Worm (Caenorhabditis elegans) whole organism, L1 larva: ENCODE results near the gene K08B5.2.

Experiments
- C34B4.2 ChIP-seq: sonication (generic microtip); optimal IDR thresholded peaks from 2 replicates; lab custom pipeline; 2017; ENCODE audit warnings: mild to moderate bottlenecking, missing genetic modification characterization, missing compliant biosample characterization
- F16B12.6 ChIP-seq: fragments of 150-350 bp; optimal IDR thresholded peaks from 2 replicates; lab custom pipeline; 2014; ENCODE audit warnings: missing biosample characterization, missing genetic modification characterization
- Y116A8C.19 ChIP-seq: sonication (generic microtip); optimal IDR thresholded peaks from 2 replicates; lab custom pipeline; 2016; ENCODE audit warnings: missing compliant biosample characterization, missing genetic modification characterization, borderline replicate concordance
- alr-1 ChIP-seq: fragments of 200-800 bp; sonication (Bioruptor generic); optimal IDR thresholded peaks from 2 replicates; lab custom pipeline; 2018; ENCODE audit warnings: borderline replicate concordance, mild to moderate bottlenecking, missing genetic modification characterization, missing compliant biosample characterization
- blmp-1 ChIP-seq: fragments of 150-350 bp; optimal IDR thresholded peaks from 2 replicates; lab custom pipeline; 2014; ENCODE audit warnings: missing biosample characterization, missing genetic modification characterization
- ceh-8 ChIP-seq: fragments of 200-800 bp; sonication (Bioruptor generic); optimal IDR thresholded peaks from 2 replicates; lab custom pipeline; 2018; ENCODE audit warnings: mild to moderate bottlenecking, missing genetic modification characterization, moderate library complexity, missing compliant biosample characterization
- ceh-88 ChIP-seq: fragments of 200-800 bp; sonication (Bioruptor generic); IDR thresholded peaks from 2 replicates; pipeline ENCODE4 v1.3.6; 2022; ENCODE audit warnings: missing genetic modification characterization, missing compliant biosample characterization
- dpl-1 ChIP-seq, 3 experiments: fragments of 150-350 bp in 2 of 3; sonication (generic microtip) in 1 of 3; optimal IDR thresholded peaks; 2 replicates each; lab custom pipeline; 2014 to 2017; ENCODE audit warnings: missing biosample characterization in 3 of 3, missing genetic modification characterization in 3 of 3, missing genetic modification reagents in 3 of 3
- efl-1 ChIP-seq, 4 experiments: fragments of 150-350 bp; optimal IDR thresholded peaks in 3 of 4; peaks in 1 of 4; 1 replicate in 1 of 4; 2 replicates in 3 of 4; lab custom pipeline; 2014; ENCODE audit warnings: missing biosample characterization in 2 of 4, missing genetic modification characterization in 2 of 4, missing genetic modification reagents in 2 of 4
- efl-3 ChIP-seq: fragments of 200-800 bp; sonication (Bioruptor generic); optimal IDR thresholded peaks from 2 replicates; lab custom pipeline; 2018; ENCODE audit warnings: mild to moderate bottlenecking, missing genetic modification characterization, missing compliant biosample characterization
- egl-27 ChIP-seq, 2 experiments: fragments of 150-350 bp in 1 of 2; sonication (generic microtip); optimal IDR thresholded peaks; 3 replicates each; lab custom pipeline; 2017 to 2018; ENCODE audit warnings: missing biosample characterization in 2 of 2, missing genetic modification characterization in 2 of 2, missing genetic modification reagents in 2 of 2
- elt-2 ChIP-seq: sonication (generic microtip); optimal IDR thresholded peaks from 2 replicates; lab custom pipeline; 2016; ENCODE audit warnings: missing genetic modification characterization, mild to moderate bottlenecking, inconsistent platforms, missing compliant biosample characterization, missing genetic modification reagents
- ets-5 ChIP-seq: fragments of 200-800 bp; sonication (Bioruptor generic); IDR thresholded peaks from 2 replicates; pipeline ENCODE4 v1.3.6; 2022; ENCODE audit warnings: missing genetic modification characterization, missing compliant biosample characterization
- fkh-10 ChIP-seq: sonication (generic microtip); optimal IDR thresholded peaks from 2 replicates; lab custom pipeline; 2017; ENCODE audit warnings: missing biosample characterization, missing genetic modification reagents, missing genetic modification characterization
- fkh-4 ChIP-seq: sonication (generic microtip); optimal IDR thresholded peaks from 2 replicates; lab custom pipeline; 2016; ENCODE audit warnings: missing compliant biosample characterization, missing genetic modification characterization, borderline replicate concordance
- fos-1 ChIP-seq: fragments of 150-350 bp; optimal IDR thresholded peaks from 2 replicates; lab custom pipeline; 2014; ENCODE audit warnings: missing biosample characterization, missing genetic modification characterization
- grh-1 ChIP-seq: fragments of 200-800 bp; sonication (Bioruptor generic); IDR thresholded peaks from 2 replicates; pipeline ENCODE4 v1.3.6; 2022; ENCODE audit warnings: missing genetic modification reagents, missing genetic modification characterization, missing compliant biosample characterization
- hlh-4 ChIP-seq: sonication (generic microtip); optimal IDR thresholded peaks from 2 replicates; lab custom pipeline; 2016; ENCODE audit warnings: mild to moderate bottlenecking, missing genetic modification characterization, missing compliant biosample characterization
- hpl-2 ChIP-seq: fragments of 150-350 bp; optimal IDR thresholded peaks from 2 replicates; lab custom pipeline; 2014; ENCODE audit warnings: missing biosample characterization, missing genetic modification reagents, missing genetic modification characterization
- irx-1 ChIP-seq: sonication (generic microtip); optimal IDR thresholded peaks from 2 replicates; lab custom pipeline; 2016; ENCODE audit warnings: missing genetic modification characterization, missing compliant biosample characterization
- lin-14 ChIP-seq: fragments of 200-800 bp; sonication (Bioruptor generic); optimal IDR thresholded peaks from 2 replicates; lab custom pipeline; 2018; ENCODE audit warnings: mild to moderate bottlenecking, missing genetic modification characterization, moderate library complexity, missing compliant biosample characterization
- lin-35 ChIP-seq, 2 experiments: fragments of 150-350 bp; optimal IDR thresholded peaks; 2 replicates each; lab custom pipeline; 2014; ENCODE audit warnings: missing biosample characterization in 2 of 2, missing genetic modification characterization in 2 of 2, missing genetic modification reagents in 2 of 2
- mep-1 ChIP-seq: fragments of 150-350 bp; optimal IDR thresholded peaks from 2 replicates; lab custom pipeline; 2014; ENCODE audit warnings: missing biosample characterization, missing genetic modification characterization
- nhr-11 ChIP-seq: fragments of 150-350 bp; optimal IDR thresholded peaks from 2 replicates; lab custom pipeline; 2014; ENCODE audit warnings: missing biosample characterization, missing genetic modification characterization
- nhr-20 ChIP-seq: sonication (generic microtip); optimal IDR thresholded peaks from 2 replicates; lab custom pipeline; 2016; ENCODE audit warnings: mild to moderate bottlenecking, missing genetic modification characterization, missing compliant biosample characterization
- nhr-47 ChIP-seq: sonication (generic microtip); optimal IDR thresholded peaks from 2 replicates; lab custom pipeline; 2016; ENCODE audit warnings: mild to moderate bottlenecking, missing genetic modification characterization, moderate library complexity, missing compliant biosample characterization
- sup-37 ChIP-seq: fragments of 200-800 bp; sonication (Bioruptor generic); optimal IDR thresholded peaks from 2 replicates; lab custom pipeline; 2018; ENCODE audit warnings: mild to moderate bottlenecking, missing genetic modification characterization, missing compliant biosample characterization
- tbx-2 ChIP-seq: sonication (generic microtip); optimal IDR thresholded peaks from 2 replicates; lab custom pipeline; 2016; ENCODE audit warnings: missing genetic modification characterization, missing compliant biosample characterization
- tlp-1 ChIP-seq: fragments of 150-350 bp; optimal IDR thresholded peaks from 2 replicates; lab custom pipeline; 2014; ENCODE audit warnings: missing biosample characterization, missing genetic modification characterization
- unc-130 ChIP-seq: fragments of 150-350 bp; optimal IDR thresholded peaks from 2 replicates; lab custom pipeline; 2017; ENCODE audit warnings: missing biosample characterization, missing genetic modification characterization, inconsistent platforms
- unc-86 ChIP-seq: sonication (generic microtip); optimal IDR thresholded peaks from 2 replicates; lab custom pipeline; 2016; ENCODE audit warnings: missing genetic modification characterization, missing compliant biosample characterization
- unc-98 ChIP-seq: fragments of 200-800 bp; sonication (Bioruptor generic); IDR thresholded peaks from 2 replicates; pipeline ENCODE4 v1.3.6; 2022; ENCODE audit warnings: missing genetic modification characterization, missing compliant biosample characterization
- zag-1 ChIP-seq: fragments of 150-350 bp; optimal IDR thresholded peaks from 2 replicates; lab custom pipeline; 2014; ENCODE audit warnings: missing biosample characterization, missing genetic modification characterization
- ztf-4 ChIP-seq: fragments of 150-350 bp; optimal IDR thresholded peaks from 2 replicates; lab custom pipeline; 2014; ENCODE audit warnings: missing biosample characterization, missing genetic modification characterization

K08B5.2 gene

DNA sequence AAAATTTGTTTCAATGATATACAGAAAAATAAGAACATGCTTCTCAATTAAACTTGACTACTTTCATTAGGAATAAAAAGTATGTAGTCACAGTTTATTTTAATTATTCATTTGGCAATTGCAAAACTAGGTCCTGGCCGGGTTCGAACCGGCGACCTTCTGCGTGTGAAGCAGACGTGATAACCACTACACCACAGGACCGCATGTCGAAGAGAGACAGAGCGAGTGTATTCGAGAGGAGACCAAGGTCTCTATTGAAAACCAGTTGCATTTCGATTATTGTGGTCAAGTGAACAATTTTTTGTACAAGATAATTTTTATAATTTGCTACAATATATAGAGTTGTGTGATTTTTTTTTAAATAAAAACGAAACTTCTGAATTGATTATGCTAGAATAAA is 37.1 kb upstream of the K08B5.2 start (continued):
- TF ChIP-seq ztf-4 (tag; lab: Kevin White, UChicago) (no peak), ceh-8 (no peak), Y116A8C.19 (no peak), dpl-1 (GFP tag; optimal IDR thresholded peaks at IDR 0.05; lab: Kevin White, UChicago) (peak in 2 of 3 experiments; percentile 7 to 21)

DNA sequence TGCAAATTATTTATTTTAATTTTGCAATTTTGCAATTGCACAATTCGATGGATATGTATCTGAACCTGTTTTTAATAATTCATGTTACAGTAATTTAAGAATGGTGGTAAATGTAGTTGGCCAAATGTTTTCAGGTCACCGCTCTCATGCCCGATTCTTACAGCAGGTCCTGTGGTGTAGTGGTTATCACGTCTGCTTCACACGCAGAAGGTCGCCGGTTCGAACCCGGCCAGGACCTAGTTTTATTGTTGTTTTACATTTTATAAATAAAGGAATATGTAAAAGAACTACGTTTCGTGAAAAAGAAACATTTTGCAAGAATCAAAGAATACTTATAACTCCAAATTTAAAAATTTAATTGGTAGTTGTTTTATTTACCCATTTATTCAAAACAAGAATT is 36.5 kb upstream of the K08B5.2 start:
- TF ChIP-seq efl-1 (optimal IDR thresholded peaks at IDR 0.05; lab: Kevin White, UChicago) = no peak
- no peak for TF ChIP-seq efl-1 (GFP tag; optimal IDR thresholded peaks at IDR 0.05 in 1 of 2; lab: Kevin White, UChicago)
- no peak for TF ChIP-seq lin-35 (GFP tag; optimal IDR thresholded peaks at IDR 0.05; lab: Kevin White, UChicago)
- no peak for TF ChIP-seq blmp-1 (tag; lab: Kevin White, UChicago)
- no peak for TF ChIP-seq egl-27 (tag; optimal IDR thresholded peaks at IDR 0.05; lab: Kevin White, UChicago)
- TF ChIP-seq tlp-1 (tag; lab: Kevin White, UChicago) = no peak
- no peak for TF ChIP-seq efl-3 (GFP tag; lab: Kevin White, UChicago)
- no peak for TF ChIP-seq nhr-11 (tag; lab: Kevin White, UChicago)
- TF ChIP-seq hlh-4 (tag; lab: Kevin White, UChicago) = no peak
- TF ChIP-seq unc-86 (tag; lab: Kevin White, UChicago) = no peak
- no peak for TF ChIP-seq ets-5 (GFP tag; lab: Robert Waterston, UW)

DNA sequence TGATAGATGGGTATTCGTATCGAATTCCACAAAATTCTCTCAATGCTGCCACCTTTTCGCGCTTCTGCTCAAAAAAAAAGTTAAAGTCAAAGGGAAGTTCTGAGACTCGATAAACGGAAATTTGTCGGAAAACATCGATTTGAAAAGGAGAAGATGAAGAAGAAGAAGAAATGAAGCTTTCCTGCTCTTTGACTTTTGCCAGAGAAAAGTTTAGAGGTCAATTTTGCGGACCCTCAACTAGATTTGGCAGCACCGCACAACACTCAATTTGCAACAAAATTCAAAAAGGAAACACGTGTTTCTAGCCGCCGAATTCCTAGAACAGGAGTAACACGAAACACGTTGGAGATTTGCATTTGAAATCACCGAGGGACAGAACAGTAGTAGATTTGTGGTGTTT is 34.4 kb upstream of the K08B5.2 start:
- TF ChIP-seq ceh-88 (GFP tag; lab: Robert Waterston, UW) = no peak
- TF ChIP-seq nhr-47 = no peak
- peak; percentile 1 for TF ChIP-seq lin-14 (GFP tag; lab: Kevin White, UChicago)
- TF ChIP-seq blmp-1 (tag; lab: Kevin White, UChicago) = no peak
- peak; percentile 97 for TF ChIP-seq fkh-10
- TF ChIP-seq fos-1 (tag; lab: Kevin White, UChicago) = no peak
- no peak for TF ChIP-seq elt-2 (tag; lab: Kevin White, UChicago)
- TF ChIP-seq hlh-4 (tag; lab: Kevin White, UChicago) = no peak
- TF ChIP-seq sup-37 (GFP tag; lab: Kevin White, UChicago) = no peak
- TF ChIP-seq hpl-2 (GFP tag; lab: Kevin White, UChicago) = no peak
- TF ChIP-seq unc-130 (tag; lab: Kevin White, UChicago) = no peak
- no peak for TF ChIP-seq zag-1 (tag; lab: Kevin White, UChicago)
- TF ChIP-seq alr-1 (tag; lab: Kevin White, UChicago) = no peak
- TF ChIP-seq, all 84 proteins: peak for 2

ce11 chrX:16579303-16579795 is 25.7 kb upstream of the K08B5.2 start, which contains the start of gene ser-1:
Gene ser-1, plus strand, starts transcription at chrX:16579745.
- TF ChIP-seq lin-14 (GFP tag; lab: Kevin White, UChicago) (peak; percentile 6), efl-1 (optimal IDR thresholded peaks at IDR 0.05; lab: Kevin White, UChicago) (no peak), efl-1 (GFP tag; optimal IDR thresholded peaks at IDR 0.05 in 1 of 2; lab: Kevin White, UChicago) (no peak)

DNA sequence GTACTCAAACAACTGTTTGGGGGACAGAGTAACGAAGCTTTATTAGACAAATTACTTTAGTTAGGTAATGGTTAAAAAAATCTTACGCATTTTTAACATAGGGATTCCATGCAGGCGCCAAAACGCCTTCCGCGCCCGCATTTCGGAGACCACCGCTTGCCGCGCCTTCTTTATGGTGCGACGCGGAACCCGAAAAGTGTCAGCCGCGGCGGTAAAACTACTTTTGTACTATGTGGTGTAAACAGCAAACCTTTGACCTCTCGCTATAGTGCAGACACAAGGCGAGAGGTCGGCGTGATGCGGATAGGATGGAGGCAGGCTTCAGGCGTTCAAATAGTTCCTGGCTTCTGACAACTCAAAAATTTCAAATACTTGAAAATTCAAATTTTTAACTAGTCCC is 21.6 kb upstream of the K08B5.2 start:
- TF ChIP-seq grh-1 (GFP tag; lab: Robert Waterston, UW) = no peak

ce11 chrX:16574303-16574702 is 20.6 kb upstream of the K08B5.2 start:
- TF ChIP-seq mep-1 (tag; lab: Kevin White, UChicago) (no peak), tbx-2 (tag; lab: Kevin White, UChicago) (no peak), fkh-4 (tag; lab: Kevin White, UChicago) (no peak), nhr-20 (tag; lab: Kevin White, UChicago) (no peak), unc-98 (GFP tag; lab: Robert Waterston, UW) (no peak), F16B12.6 (tag; lab: Kevin White, UChicago) (no peak), C34B4.2 (tag; lab: Kevin White, UChicago) (no peak), irx-1 (tag; lab: Kevin White, UChicago) (no peak)
